Fruit fly (Drosophila melanogaster) S2 (cell line): ENCODE measurements around the gene CG5715.

Experiments
- CG8478 ChIP-seq: fragments of >200 bp; optimal IDR thresholded peaks from 2 replicates; lab custom pipeline; 2018
- CTCF ChIP-seq, 2 experiments: fragments of >200 bp; optimal IDR thresholded peaks; 2 replicates each; lab custom pipeline; 2018

The CG5715 gene

DNA sequence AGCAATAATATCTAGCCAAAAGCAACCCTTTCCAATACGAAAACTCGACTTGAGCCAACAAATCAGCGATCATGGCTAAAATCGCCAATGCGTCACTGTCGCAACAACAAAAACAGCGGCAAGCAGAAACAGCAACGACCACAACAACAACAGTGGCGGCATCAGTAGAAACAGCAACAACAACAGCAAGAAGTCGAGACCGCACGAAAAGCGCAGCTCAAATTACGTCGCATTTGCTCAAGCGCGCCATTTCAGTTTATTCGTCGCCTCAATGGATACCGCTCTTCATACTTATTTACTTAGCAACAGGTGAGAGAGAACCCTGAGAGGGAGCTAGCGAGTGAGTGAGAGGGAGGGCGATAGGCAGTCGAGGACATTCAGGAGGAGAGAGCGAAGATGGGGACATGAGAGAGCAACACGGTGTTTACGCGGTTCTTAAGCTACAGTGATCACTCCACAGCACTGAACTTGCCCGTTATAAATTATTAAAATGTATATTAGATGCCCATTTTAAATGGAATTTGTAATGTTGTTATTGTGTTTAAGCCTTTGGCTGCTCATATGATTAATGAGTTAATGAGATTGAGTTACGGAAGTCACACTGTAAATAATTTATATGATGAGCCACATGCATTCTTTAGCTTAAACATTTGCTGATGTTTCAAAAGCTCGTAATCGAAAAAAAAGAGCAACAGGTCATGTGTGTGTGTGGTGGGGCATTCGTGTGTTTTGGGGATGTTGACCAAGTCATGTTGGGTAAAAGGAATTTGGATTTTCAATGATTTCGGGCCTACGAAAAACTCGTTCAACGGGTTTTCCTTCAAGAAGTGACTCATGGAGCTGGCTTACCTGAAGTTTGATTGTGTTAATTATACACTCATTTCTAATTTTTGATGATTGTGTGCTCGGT, 1.6 kb upstream of the CG5715 start:
- TF ChIP-seq CG8478 (lab: Kevin White, UChicago) (no peak), CTCF (optimal IDR thresholded peaks at IDR 0.05; lab: Kevin White, UChicago) (no peak)

DNA sequence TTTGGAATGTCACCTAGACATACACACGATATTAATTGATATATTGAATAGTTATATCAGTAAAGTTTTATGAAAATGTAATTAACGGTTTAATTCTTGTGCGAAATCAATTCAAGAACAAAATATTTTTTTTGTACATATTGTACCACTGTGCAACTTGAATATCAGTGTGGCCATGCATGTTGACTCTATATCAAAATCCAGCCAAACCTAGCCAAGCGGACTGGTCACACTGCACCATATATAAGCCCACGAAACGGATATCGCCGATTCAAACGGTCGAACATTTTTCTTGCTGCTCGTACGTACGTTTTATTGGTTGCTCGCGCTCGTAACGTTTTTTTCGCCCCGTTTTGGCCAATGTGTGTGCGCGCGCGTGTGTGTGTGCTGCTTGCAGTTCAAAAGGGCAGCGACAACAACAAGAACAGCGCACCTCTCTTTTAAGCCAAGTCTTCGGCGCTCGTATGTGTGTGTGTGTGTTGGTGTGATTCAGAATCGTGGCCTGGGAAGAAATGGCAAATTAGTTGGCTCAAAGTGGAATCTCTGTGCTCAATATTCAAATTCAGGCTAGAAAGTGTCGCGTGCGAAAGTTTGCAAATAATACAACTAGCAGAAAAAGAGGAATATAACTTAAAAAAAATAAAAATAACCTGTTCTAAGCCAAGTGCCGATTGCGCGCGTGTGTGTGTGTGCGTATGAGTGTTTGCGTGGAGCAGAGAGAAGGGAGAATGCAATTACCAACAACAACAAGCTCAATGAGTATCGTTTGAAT, 771 bp upstream of the CG5715 start, which contains the start of gene crb:
Gene crb (plus strand): TSS at position 295 of the 772 bp plus-strand sequence.
- TF ChIP-seq CTCF (optimal IDR thresholded peaks at IDR 0.05; lab: Kevin White, UChicago): no peak

dm6 chr3R:24293171-24293570, 1.0 kb downstream of the CG5715 start:
- TF ChIP-seq CG8478 (lab: Kevin White, UChicago) (no peak), CTCF (optimal IDR thresholded peaks at IDR 0.05; lab: Kevin White, UChicago) (no peak)

- TF ChIP-seq CG8478 (lab: Kevin White, UChicago): no peak
- peak; percentile 3 to 29 for TF ChIP-seq CTCF (optimal IDR thresholded peaks at IDR 0.05; lab: Kevin White, UChicago)
Measured at dm6 chr3R:24289768-24290349, 4.3 kb downstream of the CG5715 start, which contains the start of the genes CG34290 and Uck. TSS of gene CG34290 (minus strand) at chr3R:24289818. TSS of gene Uck (plus strand) at chr3R:24290172.

DNA sequence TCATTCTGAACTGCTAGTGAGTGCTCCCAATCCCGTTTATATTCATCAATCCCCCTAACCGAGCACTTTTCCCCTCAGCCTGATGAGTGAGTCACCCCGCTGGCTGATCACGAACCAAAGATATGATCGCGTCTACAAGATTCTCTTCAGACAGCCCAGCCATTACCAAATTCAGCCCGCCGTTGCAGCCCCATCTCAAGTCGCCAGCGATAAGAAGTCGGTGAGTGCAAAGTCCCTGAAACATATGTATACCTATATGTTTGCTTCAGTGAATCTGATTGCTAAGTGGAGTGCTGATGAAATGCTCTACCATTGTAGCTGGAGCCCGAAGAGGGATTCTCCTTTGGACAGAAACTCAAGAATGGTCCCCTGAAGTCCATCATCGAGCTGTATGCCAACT, 7.0 kb downstream of the CG5715 start:
- no peak for TF ChIP-seq CTCF (optimal IDR thresholded peaks at IDR 0.05; lab: Kevin White, UChicago)
- TF ChIP-seq CG8478 (lab: Kevin White, UChicago): no peak

- TF ChIP-seq CTCF (optimal IDR thresholded peaks at IDR 0.05; lab: Kevin White, UChicago) (no peak), CG8478 (lab: Kevin White, UChicago) (no peak)
Measured at dm6 chr3R:24285423-24285822, 8.8 kb downstream of the CG5715 start.

DNA sequence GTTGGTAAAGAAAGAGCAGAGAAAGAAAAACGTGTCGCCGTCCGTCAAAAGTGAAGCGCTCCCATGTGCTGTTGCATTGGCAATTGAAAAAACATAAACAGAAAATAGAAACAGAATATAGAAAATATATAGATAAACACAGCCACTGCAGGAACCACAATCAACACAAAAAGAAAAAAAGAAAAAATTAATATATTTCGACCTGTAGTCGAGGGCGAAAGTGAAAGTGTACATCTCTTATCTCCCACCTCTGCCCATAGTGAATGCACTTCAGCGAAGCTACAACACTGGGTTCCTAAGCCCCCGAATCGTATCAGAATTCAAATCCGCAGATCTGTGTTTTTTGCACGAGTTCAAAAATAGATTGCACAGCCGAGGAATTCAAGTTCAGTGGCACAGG, 10.0 kb downstream of the CG5715 start:
- TF ChIP-seq CG8478 (lab: Kevin White, UChicago): no peak
- no peak for TF ChIP-seq CTCF (optimal IDR thresholded peaks at IDR 0.05; lab: Kevin White, UChicago)

DNA sequence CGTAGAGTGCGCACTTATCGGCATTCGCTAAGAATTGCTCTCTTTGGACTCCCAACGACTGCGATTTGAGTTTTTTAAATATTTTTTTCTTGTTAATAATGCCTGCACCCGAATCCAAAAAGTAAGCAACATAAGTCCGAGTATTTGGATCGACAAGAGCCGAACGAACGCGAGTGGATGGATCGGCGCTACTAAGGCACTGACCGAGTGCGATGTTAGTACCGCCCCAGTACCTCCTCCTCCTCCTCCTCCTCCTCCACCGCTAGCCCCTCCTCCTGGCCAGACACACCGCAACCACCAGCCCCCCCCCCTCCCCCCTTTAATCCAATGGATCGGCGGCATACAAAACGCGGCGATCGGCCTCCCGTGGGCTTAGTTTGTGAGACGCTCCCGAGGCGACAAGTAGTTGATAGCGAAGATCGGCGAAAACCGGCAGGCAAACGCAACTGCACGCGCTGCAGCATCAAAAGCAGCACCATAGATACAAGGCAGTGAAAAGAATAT, 10.6 kb downstream of the CG5715 start, which contains the start of gene CG6356:
Gene CG6356 (plus strand): TSS at position 374 of the 504 bp plus-strand sequence.
- no peak for TF ChIP-seq CTCF (optimal IDR thresholded peaks at IDR 0.05; lab: Kevin White, UChicago)
- TF ChIP-seq CG8478 (lab: Kevin White, UChicago): no peak

DNA sequence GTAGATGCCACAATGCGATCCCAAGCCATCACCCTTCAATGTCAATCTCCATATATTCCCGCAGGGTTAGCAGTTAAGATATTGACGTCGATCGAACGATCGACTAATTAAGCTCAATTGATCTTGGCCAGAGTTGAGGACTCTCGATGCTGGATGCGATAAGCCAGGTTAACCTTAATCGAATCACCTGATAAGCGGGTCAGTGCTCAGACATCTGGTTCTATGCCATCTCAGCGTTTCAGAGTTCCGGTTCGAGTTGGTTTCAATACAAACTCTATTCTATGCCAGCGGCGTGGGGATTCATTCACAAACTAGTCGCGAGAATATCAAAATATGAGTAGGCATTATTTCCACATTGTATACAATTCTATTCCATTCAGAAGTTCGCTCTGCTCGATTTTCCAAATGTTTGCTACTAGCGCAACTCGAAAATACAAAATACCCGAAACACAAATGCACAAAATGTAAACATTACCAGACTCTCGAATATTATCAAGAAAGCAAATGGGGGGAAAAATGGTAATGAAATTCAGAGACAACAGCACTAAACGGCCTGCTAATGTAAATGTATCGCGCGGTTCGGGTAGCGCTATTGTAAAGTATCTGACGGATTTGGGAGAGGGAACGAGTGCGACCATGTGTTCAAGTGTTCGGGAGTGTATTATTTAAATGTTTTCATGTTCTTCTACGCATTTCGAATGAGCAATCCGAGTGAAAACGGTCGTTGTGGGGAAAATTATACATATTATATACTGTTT, 11.5 kb downstream of the CG5715 start:
- TF ChIP-seq CG8478 (lab: Kevin White, UChicago): no peak
- no peak for TF ChIP-seq CTCF (optimal IDR thresholded peaks at IDR 0.05; lab: Kevin White, UChicago)

DNA sequence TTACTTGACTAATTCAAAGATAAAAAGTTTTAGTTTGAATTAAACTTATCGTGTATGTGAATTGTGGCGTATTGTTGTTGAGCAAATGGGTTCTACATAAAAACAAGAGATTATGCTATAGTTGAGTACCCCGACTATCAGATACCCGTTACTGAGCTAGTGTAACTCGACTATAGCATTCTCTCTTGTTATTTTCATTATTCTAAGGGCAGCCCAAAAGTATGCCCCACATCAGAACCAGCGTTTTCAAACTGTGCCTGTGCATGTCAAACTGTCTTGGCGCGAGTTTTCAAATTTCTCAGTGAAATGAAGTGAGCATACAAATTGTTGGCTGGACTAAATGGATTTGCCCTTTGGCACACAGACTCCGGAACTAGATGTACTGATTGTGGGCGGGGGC, 14.9 kb downstream of the CG5715 start, which contains the start of gene shps:
Gene shps (plus strand): TSS at position 282 of the 400 bp plus-strand sequence.
- peak; percentile 47 to 63 for TF ChIP-seq CTCF (optimal IDR thresholded peaks at IDR 0.05; lab: Kevin White, UChicago)
- TF ChIP-seq CG8478 (lab: Kevin White, UChicago): no peak

dm6 chr3R:24278738-24279137, 15.5 kb downstream of the CG5715 start:
- TF ChIP-seq CG8478 (lab: Kevin White, UChicago) (no peak), CTCF (optimal IDR thresholded peaks at IDR 0.05; lab: Kevin White, UChicago) (no peak)

- TF ChIP-seq CTCF (optimal IDR thresholded peaks at IDR 0.05; lab: Kevin White, UChicago): no peak
- TF ChIP-seq CG8478 (lab: Kevin White, UChicago): no peak
Measured at dm6 chr3R:24276104-24277008, 17.8 kb downstream of the CG5715 start, which contains the start of gene Orct. TSS of gene Orct (plus strand) at chr3R:24276260.
